Fruit fly (Drosophila melanogaster): ENCODE results near the gene MED1.

The MED1 gene

dm6 chr3L:21640815-21641214, 6.6 kb upstream of the MED1 start, which contains the start of gene Atox1 (continued):
- peak; percentile 55; the same call in 1 of the 3 replicates for TF ChIP-seq Opbp (GFP tag; IDR thresholded peaks at IDR 0.05; ENCODE audit: partially characterized antibody)
- no peak for TF ChIP-seq twi (tag; optimal IDR thresholded peaks at IDR 0.05)
- TF ChIP-seq fd102C (GFP tag; optimal IDR thresholded peaks at IDR 0.05) = no peak
- TF ChIP-seq CG8944 (GFP tag; optimal IDR thresholded peaks at IDR 0.05) = no peak
- peak; percentile 91 for TF ChIP-seq HmgZ (tag; optimal IDR thresholded peaks at IDR 0.05)
- peak; percentile 78 for TF ChIP-seq zf30C (GFP tag; optimal IDR thresholded peaks at IDR 0.05)
- no peak for TF ChIP-seq seq (GFP tag; IDR thresholded peaks at IDR 0.05)
- no peak for TF ChIP-seq Dfd (GFP tag; optimal IDR thresholded peaks at IDR 0.05)
- TF ChIP-seq wdn (GFP tag; IDR thresholded peaks at IDR 0.05) = no peak
- TF ChIP-seq salm (tag; optimal IDR thresholded peaks at IDR 0.05) = peak; percentile 0
- peak; percentile 57 for TF ChIP-seq bcd (GFP tag; optimal IDR thresholded peaks at IDR 0.05)
- peak; percentile 30 for TF ChIP-seq her (GFP tag; optimal IDR thresholded peaks at IDR 0.05)
- peak; percentile 62 for TF ChIP-seq CG2116 (GFP tag; optimal IDR thresholded peaks at IDR 0.05)
- TF ChIP-seq NK7.1 (GFP tag; optimal IDR thresholded peaks at IDR 0.05) = no peak
- TF ChIP-seq Rfx (GFP tag; IDR thresholded peaks at IDR 0.05) = peak; percentile 82
- TF ChIP-seq CG42726 (GFP tag; IDR thresholded peaks at IDR 0.05; ENCODE audit: partially characterized antibody) = peak; percentile 43; the same call in 1 of the 2 replicates
- TF ChIP-seq CG16779 (GFP tag; IDR thresholded peaks at IDR 0.05) = no peak
- peak; percentile 30; the same call in 1 of the 2 replicates for TF ChIP-seq stc (GFP tag; IDR thresholded peaks at IDR 0.05)
- no peak for TF ChIP-seq CG10274 (GFP tag; optimal IDR thresholded peaks at IDR 0.05)
- peak; percentile 54 for TF ChIP-seq Sry-δ (GFP tag; optimal IDR thresholded peaks at IDR 0.05)
- TF ChIP-seq BtbVII (GFP tag; optimal IDR thresholded peaks at IDR 0.05) = no peak
- no peak for TF ChIP-seq toy (GFP tag; IDR thresholded peaks at IDR 0.05)
- peak; percentile 63 for TF ChIP-seq CG13287 (GFP tag; IDR thresholded peaks at IDR 0.05; ENCODE audit: partially characterized antibody)
- TF ChIP-seq ftz-f1 (GFP tag; optimal IDR thresholded peaks at IDR 0.05) = peak; percentile 69
- peak; percentile 38 for TF ChIP-seq Sry-β (GFP tag; optimal IDR thresholded peaks at IDR 0.05)
- TF ChIP-seq Bgb (GFP tag; IDR thresholded peaks at IDR 0.05; ENCODE audit: partially characterized antibody) = peak; percentile 37
- peak; percentile 56 for TF ChIP-seq CG10267 (tag; optimal IDR thresholded peaks at IDR 0.05)
- TF ChIP-seq zen2 (GFP tag; IDR thresholded peaks at IDR 0.05; ENCODE audit: partially characterized antibody) = no peak
- TF ChIP-seq unc-4 (GFP tag; IDR thresholded peaks at IDR 0.05; ENCODE audit: partially characterized antibody) = 0 out of 2 replicates have a peak, but pooled peaks have one; percentile 15
- no peak for TF ChIP-seq hth (optimal IDR thresholded peaks at IDR 0.05)
- TF ChIP-seq CG14860 (GFP tag; IDR thresholded peaks at IDR 0.05; ENCODE audit: partially characterized antibody) = no peak
- peak; percentile 45; the same call in 1 of the 3 replicates for TF ChIP-seq ken (GFP tag; IDR thresholded peaks at IDR 0.05)
- peak; percentile 49; the same call in 1 of the 3 replicates for TF ChIP-seq CG17361 (GFP tag; IDR thresholded peaks at IDR 0.05)
- peak; percentile 23; the same call in 1 of the 3 replicates for TF ChIP-seq row (GFP tag; IDR thresholded peaks at IDR 0.05)
- peak; percentile 22 for TF ChIP-seq Hey (tag; optimal IDR thresholded peaks at IDR 0.05)
- 0 out of 2 replicates have a peak, but pooled peaks have one; percentile 52 for TF ChIP-seq vvl (GFP tag; IDR thresholded peaks at IDR 0.05)
- TF ChIP-seq Aef1 (GFP tag; IDR thresholded peaks at IDR 0.05) = no peak
- no peak for TF ChIP-seq CG12769 (tag; optimal IDR thresholded peaks at IDR 0.05)
- TF ChIP-seq CG9817 (tag; optimal IDR thresholded peaks at IDR 0.05) = peak; percentile 63
- no peak for TF ChIP-seq pan (optimal IDR thresholded peaks at IDR 0.05)
- no peak for TF ChIP-seq pan (GFP tag; optimal IDR thresholded peaks at IDR 0.05 in 1 of 2, IDR thresholded peaks at IDR 0.05 in 1 of 2)
- TF ChIP-seq HmgD (GFP tag; optimal IDR thresholded peaks at IDR 0.05) = peak; percentile 88
- TF ChIP-seq sens (GFP tag) = peak; percentile 78
- TF ChIP-seq CG10321 (GFP tag; IDR thresholded peaks at IDR 0.05) = no peak
- TF ChIP-seq CG4328 (GFP tag; optimal IDR thresholded peaks at IDR 0.05) = peak; percentile 43
- TF ChIP-seq gce (GFP tag; IDR thresholded peaks at IDR 0.05) = no peak
- TF ChIP-seq eyg (GFP tag; optimal IDR thresholded peaks at IDR 0.05) = no peak
- no peak for TF ChIP-seq Spps (tag; optimal IDR thresholded peaks at IDR 0.05)
- no peak for TF ChIP-seq bab2 (GFP tag; optimal IDR thresholded peaks at IDR 0.05)
- TF ChIP-seq chm (GFP tag; IDR thresholded peaks at IDR 0.05) = no peak
- no peak for TF ChIP-seq bsh (GFP tag; optimal IDR thresholded peaks at IDR 0.05)
